Worm (Caenorhabditis elegans) whole organism, late embryonic: ENCODE results near the gene F55G1.1.

Experiments
- ceh-24 ChIP-seq: sonication (generic microtip); optimal IDR thresholded peaks from 2 replicates; lab custom pipeline; 2016; ENCODE audit warnings: mild to moderate bottlenecking, missing genetic modification characterization, missing compliant biosample characterization
- elt-4 ChIP-seq: sonication (generic microtip); optimal IDR thresholded peaks from 2 replicates; lab custom pipeline; 2016; ENCODE audit warnings: missing genetic modification characterization, missing compliant biosample characterization
- pax-1 ChIP-seq: fragments of 150-350 bp; optimal IDR thresholded peaks from 2 replicates; lab custom pipeline; 2014; ENCODE audit warnings: missing biosample characterization, missing genetic modification characterization
- pha-4 ChIP-seq: fragments of 150-350 bp; optimal IDR thresholded peaks from 2 replicates; lab custom pipeline; 2018; ENCODE audit warnings: missing biosample characterization, missing genetic modification reagents, missing genetic modification characterization
- pqm-1 ChIP-seq: sonication (generic microtip); optimal IDR thresholded peaks from 2 replicates; lab custom pipeline; 2016; ENCODE audit warnings: missing genetic modification characterization, missing compliant biosample characterization

DNA sequence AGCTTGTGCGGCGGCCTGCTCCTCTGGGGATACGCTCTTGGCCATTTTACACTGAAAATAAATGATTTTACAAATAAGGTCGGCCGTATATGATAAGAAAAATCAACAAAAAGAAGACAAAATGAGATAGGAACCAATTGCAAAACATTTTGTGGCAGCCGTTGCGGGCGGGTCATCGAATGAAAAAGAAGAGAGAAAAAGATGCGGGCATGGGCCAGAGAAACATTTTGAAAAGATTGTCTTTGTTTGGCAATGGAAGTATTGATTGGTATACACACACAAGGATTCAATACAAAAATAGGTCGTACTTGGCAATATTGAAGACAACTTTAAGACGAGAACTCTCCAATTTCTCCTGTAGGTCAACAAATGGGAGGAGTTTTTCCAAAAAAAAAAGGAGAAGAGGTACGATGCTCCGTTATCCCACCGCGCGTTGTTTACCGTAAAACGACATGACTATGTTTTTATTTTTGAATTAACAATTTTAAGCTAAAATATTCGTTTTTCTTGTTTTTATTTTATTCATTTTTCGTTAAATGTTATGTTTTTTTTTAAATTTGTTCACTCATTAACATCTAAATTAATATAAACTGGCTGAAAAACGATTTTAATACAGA is 21.2 kb downstream of the F55G1.1 start, which contains the start of the genes plc-4 and R05G6.4:
- no peak for TF ChIP-seq pqm-1 (tag; lab: Kevin White, UChicago)
- TF ChIP-seq pax-1: no peak
- no peak for TF ChIP-seq pha-4 (tag; lab: Kevin White, UChicago)
- TF ChIP-seq ceh-24 (tag; lab: Kevin White, UChicago): no peak
- no peak for TF ChIP-seq elt-4 (tag; lab: Kevin White, UChicago)
